Worm (Caenorhabditis elegans): Measurements from ENCODE around the gene ima-1.

DNA sequence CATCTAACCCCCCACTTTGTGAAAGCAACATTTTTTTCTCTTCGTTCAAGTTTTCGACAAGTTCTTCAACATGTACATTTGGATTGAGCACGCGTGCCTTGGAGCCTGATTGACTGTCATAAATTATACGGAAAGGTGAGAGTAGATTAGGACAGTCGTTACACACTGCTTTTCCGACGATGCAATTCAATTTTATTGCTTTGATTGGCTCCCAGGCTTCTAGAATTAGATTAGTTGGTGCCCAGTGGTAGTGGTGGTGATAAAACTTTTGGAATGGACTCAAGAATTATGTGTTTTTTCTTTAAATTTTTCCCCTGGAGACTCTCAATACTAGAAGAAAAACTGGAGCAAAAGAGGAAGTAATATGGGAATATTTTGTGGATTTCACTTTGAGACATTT, 35.0 kb upstream of the ima-1 start:
- TF ChIP-seq W03F9.2 (tag; optimal IDR thresholded peaks at IDR 0.05) = no peak
- no peak for TF ChIP-seq him-1 (tag; optimal IDR thresholded peaks at IDR 0.05)
